Worm (Caenorhabditis elegans) whole organism, L1 larva: ENCODE results near the gene F59D12.3.

ENCODE experiments used
- C16A3.4 ChIP-seq: fragments of 150-350 bp; optimal IDR thresholded peaks from 2 replicates; lab custom pipeline; 2014; ENCODE audit warnings: missing biosample characterization, missing genetic modification characterization
- C34B4.2 ChIP-seq: sonication (generic microtip); optimal IDR thresholded peaks from 2 replicates; lab custom pipeline; 2017; ENCODE audit warnings: mild to moderate bottlenecking, missing genetic modification characterization, missing compliant biosample characterization
- F16B12.6 ChIP-seq: fragments of 150-350 bp; optimal IDR thresholded peaks from 2 replicates; lab custom pipeline; 2014; ENCODE audit warnings: missing biosample characterization, missing genetic modification characterization
- aly-2 ChIP-seq: fragments of 150-350 bp; optimal IDR thresholded peaks from 2 replicates; lab custom pipeline; 2014; ENCODE audit warnings: missing biosample characterization, missing genetic modification characterization
- blmp-1 ChIP-seq: fragments of 150-350 bp; optimal IDR thresholded peaks from 2 replicates; lab custom pipeline; 2014; ENCODE audit warnings: missing biosample characterization, missing genetic modification characterization
- ceh-8 ChIP-seq: fragments of 200-800 bp; sonication (Bioruptor generic); optimal IDR thresholded peaks from 2 replicates; lab custom pipeline; 2018; ENCODE audit warnings: mild to moderate bottlenecking, missing genetic modification characterization, moderate library complexity, missing compliant biosample characterization
- ceh-90 ChIP-seq: sonication (generic microtip); optimal IDR thresholded peaks from 2 replicates; lab custom pipeline; 2016; ENCODE audit warnings: missing genetic modification characterization, missing compliant biosample characterization
- ces-1 ChIP-seq: fragments of 150-350 bp; optimal IDR thresholded peaks from 2 replicates; lab custom pipeline; 2014; ENCODE audit warnings: missing biosample characterization, missing genetic modification reagents, missing genetic modification characterization
- dsc-1 ChIP-seq: sonication (generic microtip); optimal IDR thresholded peaks from 2 replicates; lab custom pipeline; 2016; ENCODE audit warnings: mild to moderate bottlenecking, missing genetic modification characterization, missing compliant biosample characterization
- efl-1 ChIP-seq, 4 experiments: fragments of 150-350 bp; optimal IDR thresholded peaks in 3 of 4; peaks in 1 of 4; 1 replicate in 1 of 4; 2 replicates in 3 of 4; lab custom pipeline; 2014; ENCODE audit warnings: missing biosample characterization in 2 of 4, missing genetic modification characterization in 2 of 4, missing genetic modification reagents in 2 of 4
- efl-3 ChIP-seq: fragments of 200-800 bp; sonication (Bioruptor generic); optimal IDR thresholded peaks from 2 replicates; lab custom pipeline; 2018; ENCODE audit warnings: mild to moderate bottlenecking, missing genetic modification characterization, missing compliant biosample characterization
- egl-13 ChIP-seq: sonication (generic microtip); optimal IDR thresholded peaks from 2 replicates; lab custom pipeline; 2016; ENCODE audit warnings: missing genotype, missing genetic modification reagents, missing genetic modification characterization, missing compliant biosample characterization
- egl-27 ChIP-seq, 2 experiments: fragments of 150-350 bp in 1 of 2; sonication (generic microtip); optimal IDR thresholded peaks; 3 replicates each; lab custom pipeline; 2017 to 2018; ENCODE audit warnings: missing biosample characterization in 2 of 2, missing genetic modification characterization in 2 of 2, missing genetic modification reagents in 2 of 2
- elt-2 ChIP-seq: sonication (generic microtip); optimal IDR thresholded peaks from 2 replicates; lab custom pipeline; 2016; ENCODE audit warnings: missing genetic modification characterization, mild to moderate bottlenecking, inconsistent platforms, missing compliant biosample characterization, missing genetic modification reagents
- elt-3 ChIP-seq, 6 experiments: fragments of 150-350 bp in 1 of 6; sonication (generic microtip); optimal IDR thresholded peaks; 2 replicates each; lab custom pipeline; 2017 to 2018; ENCODE audit warnings: missing biosample characterization in 6 of 6, missing genetic modification characterization in 6 of 6, inconsistent platforms in 1 of 6
- ets-5 ChIP-seq: fragments of 200-800 bp; sonication (Bioruptor generic); IDR thresholded peaks from 2 replicates; pipeline ENCODE4 v1.3.6; 2022; ENCODE audit warnings: missing genetic modification characterization, missing compliant biosample characterization
- grh-1 ChIP-seq: fragments of 200-800 bp; sonication (Bioruptor generic); IDR thresholded peaks from 2 replicates; pipeline ENCODE4 v1.3.6; 2022; ENCODE audit warnings: missing genetic modification reagents, missing genetic modification characterization, missing compliant biosample characterization
- hlh-17 ChIP-seq: fragments of 200-800 bp; sonication (Bioruptor generic); optimal IDR thresholded peaks from 2 replicates; lab custom pipeline; 2018; ENCODE audit warnings: missing genetic modification characterization, mild to moderate bottlenecking, missing compliant biosample characterization, moderate library complexity, borderline replicate concordance
- hlh-4 ChIP-seq: sonication (generic microtip); optimal IDR thresholded peaks from 2 replicates; lab custom pipeline; 2016; ENCODE audit warnings: mild to moderate bottlenecking, missing genetic modification characterization, missing compliant biosample characterization
- hpl-2 ChIP-seq: fragments of 150-350 bp; optimal IDR thresholded peaks from 2 replicates; lab custom pipeline; 2014; ENCODE audit warnings: missing biosample characterization, missing genetic modification reagents, missing genetic modification characterization
- irx-1 ChIP-seq: sonication (generic microtip); optimal IDR thresholded peaks from 2 replicates; lab custom pipeline; 2016; ENCODE audit warnings: missing genetic modification characterization, missing compliant biosample characterization
- isw-1 ChIP-seq: fragments of 200-800 bp; sonication (Bioruptor generic); IDR thresholded peaks from 2 replicates; pipeline ENCODE4 v1.3.6; 2022; ENCODE audit warnings: missing genetic modification characterization, missing compliant biosample characterization
- jun-1 ChIP-seq: fragments of 150-350 bp; optimal IDR thresholded peaks from 2 replicates; lab custom pipeline; 2014; ENCODE audit warnings: missing biosample characterization, missing genetic modification reagents, missing genetic modification characterization
- lin-35 ChIP-seq, 2 experiments: fragments of 150-350 bp; optimal IDR thresholded peaks; 2 replicates each; lab custom pipeline; 2014; ENCODE audit warnings: missing biosample characterization in 2 of 2, missing genetic modification characterization in 2 of 2, missing genetic modification reagents in 2 of 2
- lsy-2 ChIP-seq, 2 experiments: fragments of 150-350 bp; optimal IDR thresholded peaks; 2 replicates each; lab custom pipeline; 2014; ENCODE audit warnings: missing biosample characterization in 2 of 2, missing genetic modification characterization in 2 of 2
- mab-9 ChIP-seq: fragments of 200-800 bp; sonication (Bioruptor generic); IDR thresholded peaks from 2 replicates; pipeline ENCODE4 v1.3.6; 2022; ENCODE audit warnings: missing genetic modification reagents, missing genetic modification characterization, missing compliant biosample characterization
- mdl-1 ChIP-seq, 2 experiments: fragments of 150-350 bp; optimal IDR thresholded peaks; 2 replicates each; lab custom pipeline; 2014 to 2017; ENCODE audit warnings: missing biosample characterization in 2 of 2, missing genetic modification characterization in 2 of 2, inconsistent platforms in 1 of 2
- mef-2 ChIP-seq: fragments of 150-350 bp; optimal IDR thresholded peaks from 2 replicates; lab custom pipeline; 2014; ENCODE audit warnings: missing biosample characterization, missing genetic modification characterization
- mep-1 ChIP-seq: fragments of 150-350 bp; optimal IDR thresholded peaks from 2 replicates; lab custom pipeline; 2014; ENCODE audit warnings: missing biosample characterization, missing genetic modification characterization
- nhr-11 ChIP-seq: fragments of 150-350 bp; optimal IDR thresholded peaks from 2 replicates; lab custom pipeline; 2014; ENCODE audit warnings: missing biosample characterization, missing genetic modification characterization
- nhr-19 ChIP-seq: fragments of 200-800 bp; sonication (Bioruptor generic); conservative IDR thresholded peaks from 2 replicates; pipeline ENCODE4 v1.3.6; 2022; ENCODE audit warnings: missing genetic modification characterization, missing compliant biosample characterization
- nhr-20 ChIP-seq: sonication (generic microtip); optimal IDR thresholded peaks from 2 replicates; lab custom pipeline; 2016; ENCODE audit warnings: mild to moderate bottlenecking, missing genetic modification characterization, missing compliant biosample characterization
- nhr-237 ChIP-seq: fragments of 150-350 bp; optimal IDR thresholded peaks from 2 replicates; lab custom pipeline; 2014; ENCODE audit warnings: missing biosample characterization, missing genetic modification characterization
- nhr-28 ChIP-seq: fragments of 150-350 bp; optimal IDR thresholded peaks from 2 replicates; lab custom pipeline; 2014; ENCODE audit warnings: missing biosample characterization, missing genetic modification characterization
- nhr-71 ChIP-seq: sonication (generic microtip); optimal IDR thresholded peaks from 2 replicates; lab custom pipeline; 2016; ENCODE audit warnings: mild to moderate bottlenecking, missing genetic modification characterization, moderate library complexity, missing compliant biosample characterization
- nhr-76 ChIP-seq: sonication (generic microtip); optimal IDR thresholded peaks from 2 replicates; lab custom pipeline; 2017; ENCODE audit warnings: missing biosample characterization, missing genetic modification characterization
- nhr-77 ChIP-seq: fragments of 150-350 bp; optimal IDR thresholded peaks from 2 replicates; lab custom pipeline; 2014; ENCODE audit warnings: missing biosample characterization, missing genetic modification characterization
- pag-3 ChIP-seq: sonication (generic microtip); optimal IDR thresholded peaks from 2 replicates; lab custom pipeline; 2017; ENCODE audit warnings: missing genetic modification characterization, mild to moderate bottlenecking, missing compliant biosample characterization, antibody characterized with exemption, borderline replicate concordance; ENCODE audit not compliant: insufficient read depth
- rnt-1 ChIP-seq: sonication (generic microtip); optimal IDR thresholded peaks from 2 replicates; lab custom pipeline; 2016; ENCODE audit warnings: mild to moderate bottlenecking, missing genetic modification characterization, moderate library complexity, missing compliant biosample characterization
- skn-1 ChIP-seq: fragments of 150-350 bp; optimal IDR thresholded peaks from 2 replicates; lab custom pipeline; 2014; ENCODE audit warnings: missing biosample characterization, missing genetic modification characterization
- snpc-4 ChIP-seq: fragments of 150-350 bp; optimal IDR thresholded peaks from 2 replicates; lab custom pipeline; 2014; ENCODE audit warnings: missing biosample characterization, missing genetic modification characterization
- snu-23 ChIP-seq: sonication (generic microtip); optimal IDR thresholded peaks from 2 replicates; lab custom pipeline; 2016; ENCODE audit warnings: missing genetic modification characterization, missing compliant biosample characterization
- sox-4 ChIP-seq: sonication (generic microtip); optimal IDR thresholded peaks from 2 replicates; lab custom pipeline; 2016; ENCODE audit warnings: missing genetic modification characterization, missing compliant biosample characterization
- sup-37 ChIP-seq: fragments of 200-800 bp; sonication (Bioruptor generic); optimal IDR thresholded peaks from 2 replicates; lab custom pipeline; 2018; ENCODE audit warnings: mild to moderate bottlenecking, missing genetic modification characterization, missing compliant biosample characterization
- tbx-2 ChIP-seq: sonication (generic microtip); optimal IDR thresholded peaks from 2 replicates; lab custom pipeline; 2016; ENCODE audit warnings: missing genetic modification characterization, missing compliant biosample characterization
- unc-130 ChIP-seq: fragments of 150-350 bp; optimal IDR thresholded peaks from 2 replicates; lab custom pipeline; 2017; ENCODE audit warnings: missing biosample characterization, missing genetic modification characterization, inconsistent platforms
- unc-30 ChIP-seq: sonication (generic microtip); optimal IDR thresholded peaks from 2 replicates; lab custom pipeline; 2017; ENCODE audit warnings: missing biosample characterization, missing genetic modification characterization
- vab-15 ChIP-seq: sonication (generic microtip); optimal IDR thresholded peaks from 2 replicates; lab custom pipeline; 2017; ENCODE audit warnings: missing genotype, mild to moderate bottlenecking, missing genetic modification characterization, missing compliant biosample characterization
- xbp-1 ChIP-seq: sonication (generic microtip); optimal IDR thresholded peaks from 2 replicates; lab custom pipeline; 2016; ENCODE audit warnings: missing genetic modification characterization, missing compliant biosample characterization
- zag-1 ChIP-seq: fragments of 150-350 bp; optimal IDR thresholded peaks from 2 replicates; lab custom pipeline; 2014; ENCODE audit warnings: missing biosample characterization, missing genetic modification characterization
- ztf-11 ChIP-seq, 2 experiments: sonication (generic microtip); optimal IDR thresholded peaks; 2 replicates each; lab custom pipeline; 2016 to 2017; ENCODE audit warnings: missing genetic modification characterization in 2 of 2, missing biosample characterization in 1 of 2, missing compliant biosample characterization in 1 of 2
- ztf-4 ChIP-seq: fragments of 150-350 bp; optimal IDR thresholded peaks from 2 replicates; lab custom pipeline; 2014; ENCODE audit warnings: missing biosample characterization, missing genetic modification characterization

F59D12.3 gene

ce11 chrX:15606585-15607276 is 44.0 kb downstream of the F59D12.3 start, which contains the start of gene rab-14 (continued):
- TF ChIP-seq snu-23, result peak; percentile 67
- peak; percentile 7 for TF ChIP-seq mef-2 (tag; lab: Kevin White, UChicago)
- TF ChIP-seq aly-2 (tag; lab: Kevin White, UChicago), result no peak
- peak; percentile 27 for TF ChIP-seq ceh-8 (GFP tag; lab: Kevin White, UChicago)
- no peak for TF ChIP-seq F16B12.6 (tag; lab: Kevin White, UChicago)
- peak; percentile 45 for TF ChIP-seq sox-4 (tag; lab: Kevin White, UChicago)
- no peak for TF ChIP-seq unc-130 (tag; lab: Kevin White, UChicago)
- no peak for TF ChIP-seq pag-3 (tag; lab: Kevin White, UChicago)
- peak; percentile 68 for TF ChIP-seq C16A3.4 (tag; lab: Kevin White, UChicago)
- TF ChIP-seq isw-1 (GFP tag; lab: Robert Waterston, UW), result peak; percentile 53
- peak; percentile 58 for TF ChIP-seq dsc-1 (tag; lab: Kevin White, UChicago)
- TF ChIP-seq ztf-4, result peak; percentile 77
- no peak for TF ChIP-seq mab-9 (GFP tag; lab: Robert Waterston, UW)
- TF ChIP-seq hlh-4 (tag; lab: Kevin White, UChicago), result peak; percentile 13
- peak; percentile 51 for TF ChIP-seq rnt-1
- TF ChIP-seq ceh-90, result no peak
- peak; percentile 88 for TF ChIP-seq nhr-71 (tag; lab: Kevin White, UChicago)
- TF ChIP-seq blmp-1, result peak; percentile 68
- no peak for TF ChIP-seq ztf-11 (tag; optimal IDR thresholded peaks at IDR 0.05; lab: Kevin White, UChicago)
- no peak for TF ChIP-seq nhr-76 (tag; lab: Kevin White, UChicago)
- no peak for TF ChIP-seq egl-27 (tag; optimal IDR thresholded peaks at IDR 0.05; lab: Kevin White, UChicago)
- TF ChIP-seq nhr-77 (tag; lab: Kevin White, UChicago), result peak; percentile 63
- TF ChIP-seq unc-30, result no peak
- TF ChIP-seq zag-1, result no peak
- peak; percentile 27 for TF ChIP-seq nhr-237 (tag; lab: Kevin White, UChicago)
- TF ChIP-seq mep-1 (tag; lab: Kevin White, UChicago), result peak; percentile 10
- TF ChIP-seq nhr-20, result peak; percentile 70
- TF ChIP-seq lin-35 (GFP tag; optimal IDR thresholded peaks at IDR 0.05; lab: Kevin White, UChicago), result peak; percentile 48 to 69
- TF ChIP-seq mdl-1 (tag; optimal IDR thresholded peaks at IDR 0.05; lab: Kevin White, UChicago), result peak; percentile 63 to 90
- TF ChIP-seq tbx-2 (tag; lab: Kevin White, UChicago), result peak; percentile 80
- peak; percentile 65 for TF ChIP-seq nhr-19
- TF ChIP-seq ets-5 (GFP tag; lab: Robert Waterston, UW), result no peak
- TF ChIP-seq elt-2 (tag; lab: Kevin White, UChicago), result no peak
- TF ChIP-seq hpl-2 (GFP tag; lab: Kevin White, UChicago), result no peak
- TF ChIP-seq nhr-28 (tag; lab: Kevin White, UChicago), result no peak
- TF ChIP-seq sup-37 (GFP tag; lab: Kevin White, UChicago), result no peak
- peak; percentile 56 for TF ChIP-seq skn-1
- TF ChIP-seq efl-3, result no peak
- TF ChIP-seq lsy-2 (tag; optimal IDR thresholded peaks at IDR 0.05; lab: Kevin White, UChicago), result peak; percentile 55 to 79
- peak; percentile 55; the same call in 1 of the 2 replicates for TF ChIP-seq grh-1 (GFP tag; lab: Robert Waterston, UW)
- TF ChIP-seq ces-1 (GFP tag; lab: Kevin White, UChicago), result no peak
- TF ChIP-seq egl-13 (tag; lab: Kevin White, UChicago), result peak; percentile 74
- TF ChIP-seq efl-1 (optimal IDR thresholded peaks at IDR 0.05; lab: Kevin White, UChicago), result peak; percentile 31 to 49
- TF ChIP-seq efl-1 (GFP tag; optimal IDR thresholded peaks at IDR 0.05 in 1 of 2; lab: Kevin White, UChicago), result peak in 1 of 2 experiments; percentile 96
- TF ChIP-seq hlh-17 (GFP tag; lab: Kevin White, UChicago), result no peak
- TF ChIP-seq irx-1 (tag; lab: Kevin White, UChicago), result peak; percentile 10
- TF ChIP-seq vab-15, result peak; percentile 45
- peak; percentile 60 for TF ChIP-seq xbp-1 (tag; lab: Kevin White, UChicago)
- peak; percentile 38 for TF ChIP-seq snpc-4 (tag; lab: Kevin White, UChicago)
- TF ChIP-seq C34B4.2 (tag; lab: Kevin White, UChicago), result no peak
- no peak for TF ChIP-seq nhr-11
- TF ChIP-seq jun-1, result peak; percentile 63
- TF ChIP-seq elt-3 (tag; optimal IDR thresholded peaks at IDR 0.05; lab: Kevin White, UChicago), result no peak
